Worm (Caenorhabditis elegans) whole organism, L3 larva: Measurements from ENCODE around the gene latd-1.

ENCODE experiments used
- R02D3.7 ChIP-seq: fragments of 150-350 bp; optimal IDR thresholded peaks from 2 replicates; lab custom pipeline; 2014; ENCODE audit warnings: missing biosample characterization, missing genetic modification characterization
- ZK546.5 ChIP-seq: sonication (generic microtip); optimal IDR thresholded peaks from 2 replicates; lab custom pipeline; 2017; ENCODE audit warnings: missing biosample characterization, missing genetic modification characterization
- aly-2 ChIP-seq: fragments of 150-350 bp; optimal IDR thresholded peaks from 2 replicates; lab custom pipeline; 2014; ENCODE audit warnings: missing biosample characterization, missing genetic modification characterization
- ama-1 ChIP-seq: fragments of 150-350 bp; optimal IDR thresholded peaks from 2 replicates; lab custom pipeline; 2018
- ceh-16 ChIP-seq: sonication (generic microtip); optimal IDR thresholded peaks from 2 replicates; lab custom pipeline; 2017; ENCODE audit warnings: missing biosample characterization, missing genetic modification characterization
- ceh-28 ChIP-seq: fragments of 150-350 bp; optimal IDR thresholded peaks from 2 replicates; lab custom pipeline; 2014; ENCODE audit warnings: missing biosample characterization, missing genetic modification reagents, missing genetic modification characterization
- ceh-9 ChIP-seq: sonication (generic microtip); optimal IDR thresholded peaks from 2 replicates; lab custom pipeline; 2018; ENCODE audit warnings: missing biosample characterization, missing genetic modification characterization
- daf-12 ChIP-seq: fragments of 150-350 bp; optimal IDR thresholded peaks from 2 replicates; lab custom pipeline; 2014; ENCODE audit warnings: missing biosample characterization, missing genetic modification reagents, missing genetic modification characterization
- elt-1 ChIP-seq: fragments of 150-350 bp; optimal IDR thresholded peaks from 2 replicates; lab custom pipeline; 2014; ENCODE audit warnings: missing biosample characterization, missing genetic modification characterization
- elt-2 ChIP-seq: sonication (generic microtip); optimal IDR thresholded peaks from 2 replicates; lab custom pipeline; 2016; ENCODE audit warnings: missing genetic modification reagents, mild to moderate bottlenecking, missing genetic modification characterization, missing compliant biosample characterization
- eor-1 ChIP-seq, 2 experiments: fragments of 150-350 bp; optimal IDR thresholded peaks; 2 replicates each; lab custom pipeline; 2014 to 2018; ENCODE audit warnings: missing biosample characterization in 2 of 2, missing genetic modification characterization in 2 of 2
- fkh-10 ChIP-seq: sonication (generic microtip); optimal IDR thresholded peaks from 2 replicates; lab custom pipeline; 2017; ENCODE audit warnings: missing biosample characterization, missing genetic modification reagents, missing genetic modification characterization
- fkh-2 ChIP-seq: fragments of 150-350 bp; optimal IDR thresholded peaks from 2 replicates; lab custom pipeline; 2014; ENCODE audit warnings: missing biosample characterization, missing genetic modification reagents, missing genetic modification characterization
- fos-1 ChIP-seq: fragments of 150-350 bp; optimal IDR thresholded peaks from 2 replicates; lab custom pipeline; 2014; ENCODE audit warnings: missing biosample characterization, missing genetic modification characterization
- jun-1 ChIP-seq: fragments of 150-350 bp; optimal IDR thresholded peaks from 2 replicates; lab custom pipeline; 2014; ENCODE audit warnings: missing biosample characterization, missing genetic modification reagents, missing genetic modification characterization
- lin-15B ChIP-seq: fragments of 150-350 bp; optimal IDR thresholded peaks from 2 replicates; lab custom pipeline; 2014; ENCODE audit warnings: missing biosample characterization, missing genetic modification characterization
- lsy-12 ChIP-seq: sonication (generic microtip); optimal IDR thresholded peaks from 2 replicates; lab custom pipeline; 2016; ENCODE audit warnings: mild to moderate bottlenecking, missing genetic modification characterization, missing compliant biosample characterization
- mdl-1 ChIP-seq: fragments of 150-350 bp; optimal IDR thresholded peaks from 2 replicates; lab custom pipeline; 2014; ENCODE audit warnings: missing biosample characterization, missing genetic modification characterization
- mml-1 ChIP-seq: fragments of 150-350 bp; sonication (generic microtip); optimal IDR thresholded peaks from 3 replicates; lab custom pipeline; 2014; ENCODE audit warnings: missing biosample characterization, missing genetic modification characterization
- nfya-1 ChIP-seq: sonication (generic microtip); optimal IDR thresholded peaks from 2 replicates; lab custom pipeline; 2017; ENCODE audit warnings: missing genetic modification characterization, mild to moderate bottlenecking, missing compliant biosample characterization, antibody characterized with exemption, moderate library complexity; ENCODE audit not compliant: insufficient read depth
- nhr-11 ChIP-seq: fragments of 150-350 bp; optimal IDR thresholded peaks from 2 replicates; lab custom pipeline; 2014; ENCODE audit warnings: missing biosample characterization, missing genetic modification characterization
- nhr-12 ChIP-seq: fragments of 150-350 bp; optimal IDR thresholded peaks from 2 replicates; lab custom pipeline; 2014; ENCODE audit warnings: missing biosample characterization, missing genetic modification characterization
- nhr-23 ChIP-seq: fragments of 150-350 bp; optimal IDR thresholded peaks from 2 replicates; lab custom pipeline; 2014; ENCODE audit warnings: missing biosample characterization, missing genetic modification reagents, missing genetic modification characterization
- nhr-237 ChIP-seq: fragments of 150-350 bp; optimal IDR thresholded peaks from 2 replicates; lab custom pipeline; 2014; ENCODE audit warnings: missing biosample characterization, missing genetic modification characterization
- nhr-25 ChIP-seq: sonication (generic microtip); optimal IDR thresholded peaks from 2 replicates; lab custom pipeline; 2017; ENCODE audit warnings: missing biosample characterization, missing genetic modification characterization
- nhr-28 ChIP-seq: fragments of 150-350 bp; optimal IDR thresholded peaks from 2 replicates; lab custom pipeline; 2014; ENCODE audit warnings: missing biosample characterization, missing genetic modification characterization
- nhr-43 ChIP-seq: sonication (generic microtip); optimal IDR thresholded peaks from 2 replicates; lab custom pipeline; 2016; ENCODE audit warnings: mild to moderate bottlenecking, missing genetic modification characterization, missing compliant biosample characterization; ENCODE audit not compliant: poor library complexity, severe bottlenecking
- nhr-67 ChIP-seq: fragments of 150-350 bp; optimal IDR thresholded peaks from 2 replicates; lab custom pipeline; 2014; ENCODE audit warnings: missing biosample characterization, missing genetic modification characterization
- nhr-77 ChIP-seq: fragments of 150-350 bp; optimal IDR thresholded peaks from 2 replicates; lab custom pipeline; 2014; ENCODE audit warnings: missing biosample characterization, missing genetic modification characterization
- pha-4 ChIP-seq: fragments of 150-350 bp; optimal IDR thresholded peaks from 2 replicates; lab custom pipeline; 2014; ENCODE audit warnings: missing biosample characterization, missing genetic modification reagents, missing genetic modification characterization
- pqm-1 ChIP-seq: fragments of 150-350 bp; optimal IDR thresholded peaks from 2 replicates; lab custom pipeline; 2017; ENCODE audit warnings: missing biosample characterization, missing genetic modification characterization, inconsistent platforms
- sea-2 ChIP-seq: fragments of 150-350 bp; sonication (generic microtip); optimal IDR thresholded peaks from 4 replicates; lab custom pipeline; 2014; ENCODE audit warnings: missing biosample characterization, missing genetic modification reagents, missing genetic modification characterization
- skn-1 ChIP-seq: fragments of 150-350 bp; optimal IDR thresholded peaks from 2 replicates; lab custom pipeline; 2014; ENCODE audit warnings: missing biosample characterization, missing genetic modification characterization
- tbx-2 ChIP-seq: sonication (generic microtip); optimal IDR thresholded peaks from 2 replicates; lab custom pipeline; 2016; ENCODE audit warnings: mild to moderate bottlenecking, missing genetic modification characterization, missing compliant biosample characterization
- unc-62 ChIP-seq: fragments of 150-350 bp; sonication (generic microtip); optimal IDR thresholded peaks from 4 replicates; lab custom pipeline; 2014; ENCODE audit warnings: missing biosample characterization, missing genetic modification reagents, missing genetic modification characterization
- ztf-11 ChIP-seq: fragments of 150-350 bp; optimal IDR thresholded peaks from 2 replicates; lab custom pipeline; 2014; ENCODE audit warnings: missing biosample characterization, missing genetic modification characterization
- ztf-4 ChIP-seq: fragments of 150-350 bp; optimal IDR thresholded peaks from 2 replicates; lab custom pipeline; 2014; ENCODE audit warnings: missing biosample characterization, missing genetic modification characterization

The latd-1 gene

DNA sequence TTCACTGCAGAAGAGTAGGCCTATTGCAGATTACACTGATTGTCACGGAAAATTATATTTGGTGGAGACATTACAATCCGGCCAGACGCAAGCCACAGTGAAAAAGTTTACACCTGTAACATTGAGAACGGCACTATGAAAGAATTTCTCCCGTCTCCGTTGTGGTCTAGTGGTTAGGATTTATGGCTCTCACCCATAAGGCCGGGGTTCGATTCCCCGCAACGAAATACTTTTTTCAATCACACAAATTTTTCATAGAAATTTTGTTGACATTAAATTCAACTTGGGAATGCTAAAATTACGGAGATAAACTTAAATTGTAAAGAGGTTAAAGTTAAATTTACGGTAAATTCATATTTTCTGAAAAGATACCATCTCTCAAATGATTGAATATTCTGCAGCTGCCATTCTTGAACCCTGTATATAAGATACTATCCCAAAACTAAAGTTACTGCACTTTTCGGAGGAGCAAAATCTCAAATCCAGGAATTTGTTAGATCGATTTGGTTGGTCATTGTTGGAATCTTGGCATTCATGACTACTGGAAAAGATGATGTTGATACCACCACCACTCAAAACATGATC lies 8.9 kb upstream of the latd-1 start, which contains the start of gene C39D10.1:
Gene C39D10.1 (plus strand): TSS at position 535 of the 585 bp plus-strand sequence.
- TF ChIP-seq nhr-43 (tag; lab: Kevin White, UChicago) (peak; percentile 45), nhr-237 (no peak), elt-1 (no peak), pha-4 (tag; lab: Kevin White, UChicago) (peak; percentile 20)

DNA sequence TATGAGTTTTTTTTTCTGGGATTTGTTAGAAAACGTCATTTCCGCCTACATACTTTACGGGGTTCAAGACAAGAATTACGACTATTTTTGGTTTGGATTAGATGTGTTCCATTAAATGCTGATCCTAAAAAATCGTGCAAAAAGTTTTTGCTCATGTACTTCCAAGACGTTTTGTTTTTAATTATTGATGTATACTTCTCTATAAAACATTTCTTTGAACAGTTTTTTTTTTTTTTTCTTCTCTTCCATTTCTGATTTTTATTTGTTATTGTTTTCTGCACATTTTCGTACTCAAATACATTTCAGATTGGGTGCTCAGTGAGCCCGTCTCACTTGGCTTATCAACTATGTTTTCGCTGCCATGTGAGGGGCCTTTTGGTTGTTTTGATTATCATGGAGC lies 5.4 kb upstream of the latd-1 start, which contains the start of gene C39D10.11:
Gene C39D10.11 (plus strand): TSS at position 301 of the 400 bp plus-strand sequence.
- TF ChIP-seq ztf-11 = no peak
- TF ChIP-seq ZK546.5 = no peak
- no peak for TF ChIP-seq nhr-67 (tag; lab: Kevin White, UChicago)
- TF ChIP-seq mdl-1 (tag; lab: Kevin White, UChicago) = no peak
- TF ChIP-seq nhr-43 (tag; lab: Kevin White, UChicago) = no peak
- no peak for TF ChIP-seq fkh-2
- no peak for TF ChIP-seq fos-1 (tag; lab: Kevin White, UChicago)
- no peak for TF ChIP-seq daf-12 (tag; lab: Kevin White, UChicago)
- TF ChIP-seq nhr-12 (tag; lab: Kevin White, UChicago) = no peak
- TF ChIP-seq ceh-28 (tag; lab: Kevin White, UChicago) = no peak
- no peak for TF ChIP-seq skn-1
- no peak for TF ChIP-seq jun-1
- no peak for TF ChIP-seq mml-1 (tag; lab: Kevin White, UChicago)
- TF ChIP-seq tbx-2 = no peak
- no peak for TF ChIP-seq unc-62 (GFP tag; lab: Kevin White, UChicago)
- no peak for TF ChIP-seq lin-15B

DNA sequence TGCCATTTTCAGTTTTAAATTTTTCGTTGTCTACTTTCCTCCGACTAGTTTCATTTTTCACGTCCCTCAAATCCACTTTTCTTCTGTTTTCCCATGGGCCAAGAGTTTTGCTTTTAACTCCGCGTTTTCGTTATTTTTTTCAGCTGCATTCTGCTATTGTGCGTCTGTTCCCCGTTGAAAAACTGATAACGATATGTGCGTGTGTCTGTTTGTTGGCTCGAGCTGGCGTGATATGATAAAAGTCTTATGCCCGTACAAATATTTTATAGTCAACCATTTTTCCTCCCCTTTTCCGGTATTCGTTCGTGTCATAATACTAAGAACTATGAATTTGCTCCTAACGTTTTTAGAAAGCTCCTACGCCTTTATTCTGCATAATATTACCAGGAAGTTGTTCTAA lies 4.2 kb upstream of the latd-1 start:
- TF ChIP-seq nhr-11 = no peak
- TF ChIP-seq elt-2 (tag; lab: Kevin White, UChicago) = peak; percentile 69
- no peak for TF ChIP-seq nfya-1
- TF ChIP-seq pqm-1 = peak; percentile 56
- TF ChIP-seq pha-4 (tag; lab: Kevin White, UChicago) = peak; percentile 8
- TF ChIP-seq, all 47 proteins: peak for 3

DNA sequence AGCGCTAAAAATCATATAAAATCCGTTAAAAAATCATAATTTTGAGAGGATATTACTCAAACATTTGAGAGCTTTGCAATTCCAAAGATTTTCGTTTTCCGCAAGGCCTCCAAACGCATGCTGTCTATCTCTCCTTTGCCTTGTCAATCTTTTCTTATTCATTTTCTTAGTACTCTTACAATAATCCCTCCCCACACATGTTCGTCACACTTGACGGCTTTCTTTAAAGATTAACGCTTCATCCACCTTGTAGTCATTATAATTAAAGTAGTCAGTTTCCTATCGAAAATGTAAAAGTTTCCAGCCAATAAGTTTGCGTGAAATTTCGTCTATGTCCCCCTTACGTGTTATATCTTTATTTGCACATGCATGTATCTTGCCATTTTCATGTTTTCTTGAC lies 2.6 kb upstream of the latd-1 start:
- TF ChIP-seq mdl-1 (tag; lab: Kevin White, UChicago) (no peak), fkh-10 (no peak), unc-62 (GFP tag; lab: Kevin White, UChicago) (no peak), nhr-67 (tag; lab: Kevin White, UChicago) (no peak), nhr-77 (tag; lab: Kevin White, UChicago) (no peak), ztf-4 (no peak), eor-1 (tag; optimal IDR thresholded peaks at IDR 0.05; lab: Kevin White, UChicago) (no peak), pqm-1 (no peak), ceh-9 (tag; lab: Kevin White, UChicago) (no peak), ama-1 (no peak), skn-1 (no peak), ceh-28 (tag; lab: Kevin White, UChicago) (no peak), nhr-11 (no peak), jun-1 (no peak), aly-2 (tag; lab: Kevin White, UChicago) (no peak), mml-1 (tag; lab: Kevin White, UChicago) (no peak), ceh-16 (tag; lab: Kevin White, UChicago) (no peak), pha-4 (tag; lab: Kevin White, UChicago) (no peak), fkh-2 (no peak)
- TF ChIP-seq, all 47 proteins: peak for 0

DNA sequence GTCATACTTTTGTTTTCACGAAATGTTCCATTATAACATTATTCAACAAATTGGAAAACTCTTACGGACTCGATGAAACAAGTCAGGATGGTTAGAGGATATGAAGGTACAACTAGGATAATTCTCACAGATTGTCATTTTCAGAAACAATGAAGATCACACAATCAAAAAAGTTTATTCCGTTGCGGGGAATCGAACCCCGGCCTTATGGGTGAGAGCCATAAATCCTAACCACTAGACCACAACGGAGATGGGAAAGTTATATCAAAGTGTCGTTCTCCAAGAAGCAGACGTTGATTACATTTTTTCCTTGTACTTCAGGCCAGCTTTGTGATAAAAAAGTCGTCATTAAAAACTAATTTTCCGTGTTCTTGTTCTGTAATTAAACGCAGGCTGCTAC lies 541 bp upstream of the latd-1 start:
- peak; percentile 23 for TF ChIP-seq lsy-12 (tag; lab: Kevin White, UChicago)
- TF ChIP-seq tbx-2 = no peak
- TF ChIP-seq nhr-43 (tag; lab: Kevin White, UChicago) = peak; percentile 19
- TF ChIP-seq, all 47 proteins: peak for 2

DNA sequence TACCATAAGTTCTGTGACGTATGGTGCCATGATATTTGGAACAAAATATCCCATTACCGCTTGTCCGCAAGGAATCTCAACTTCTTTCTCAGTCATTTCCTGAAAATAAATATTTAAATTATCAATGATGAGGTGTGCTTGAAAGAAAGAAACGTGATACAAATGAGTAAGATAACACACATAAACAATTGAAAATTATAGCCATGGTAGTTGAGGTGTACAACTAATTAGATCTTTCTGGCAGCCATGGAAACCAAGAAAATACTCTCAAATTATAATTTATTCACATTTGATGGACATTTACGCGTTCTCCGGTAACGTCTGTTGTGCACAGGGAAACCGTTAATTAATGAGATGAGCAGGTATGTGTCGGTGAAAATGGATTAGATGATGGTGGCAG lies 5.3 kb downstream of the latd-1 start, which contains the start of gene C39D10.5:
Gene C39D10.5 (minus strand): TSS at position 101 of the 400 bp plus-strand sequence.
- TF ChIP-seq fos-1 (tag; lab: Kevin White, UChicago) (no peak), fkh-10 (no peak), fkh-2 (no peak), nhr-28 (no peak), nhr-25 (no peak), R02D3.7 (no peak), nhr-43 (tag; lab: Kevin White, UChicago) (no peak), nhr-23 (tag; lab: Kevin White, UChicago) (no peak), sea-2 (GFP tag; lab: Kevin White, UChicago) (no peak), ztf-4 (no peak), pha-4 (tag; lab: Kevin White, UChicago) (no peak), ztf-11 (no peak), ZK546.5 (no peak), ceh-9 (tag; lab: Kevin White, UChicago) (no peak), aly-2 (tag; lab: Kevin White, UChicago) (no peak), ceh-28 (tag; lab: Kevin White, UChicago) (no peak)
